Worm (Caenorhabditis elegans) whole organism, L4 larva: ENCODE results near the gene F40G9.12.

Source experiments
- D1046.2 ChIP-seq: fragments of 200-800 bp; sonication (Bioruptor generic); IDR thresholded peaks from 2 replicates; pipeline ENCODE4 v1.3.6; 2022; ENCODE audit warnings: missing genetic modification characterization, missing compliant biosample characterization
- T26A8.4 ChIP-seq: fragments of 200-800 bp; sonication (Bioruptor generic); IDR thresholded peaks from 2 replicates; pipeline ENCODE4 v1.3.6; 2022; ENCODE audit warnings: missing genetic modification characterization, missing compliant biosample characterization
- Y48G9A.11 ChIP-seq: fragments of 200-800 bp; sonication (Bioruptor generic); IDR thresholded peaks from 2 replicates; pipeline ENCODE4 v1.3.6; 2022; ENCODE audit warnings: missing genetic modification reagents, missing genetic modification characterization, missing compliant biosample characterization
- Y5F2A.4 ChIP-seq: fragments of 200-800 bp; sonication (Bioruptor generic); optimal IDR thresholded peaks from 2 replicates; lab custom pipeline; 2018; ENCODE audit warnings: mild to moderate bottlenecking, missing genetic modification characterization, missing compliant biosample characterization
- ama-1 ChIP-seq: fragments of 150-350 bp; optimal IDR thresholded peaks from 2 replicates; lab custom pipeline; 2014; ENCODE audit warnings: inconsistent platforms, mixed read lengths
- ctbp-1 ChIP-seq: fragments of 200-800 bp; sonication (Bioruptor generic); IDR thresholded peaks from 2 replicates; pipeline ENCODE4 v1.3.6; 2022; ENCODE audit warnings: missing genetic modification reagents, missing genetic modification characterization, missing compliant biosample characterization
- fkh-10 ChIP-seq: fragments of 150-350 bp; optimal IDR thresholded peaks from 2 replicates; lab custom pipeline; 2014; ENCODE audit warnings: missing biosample characterization, missing genetic modification reagents, missing genetic modification characterization
- lin-39 ChIP-seq: fragments of 150-350 bp; optimal IDR thresholded peaks from 2 replicates; lab custom pipeline; 2014; ENCODE audit warnings: missing biosample characterization, missing genetic modification reagents, missing genetic modification characterization
- nhr-28 ChIP-seq: fragments of 150-350 bp; optimal IDR thresholded peaks from 2 replicates; lab custom pipeline; 2014; ENCODE audit warnings: missing biosample characterization, missing genetic modification characterization
- nhr-76 ChIP-seq: fragments of 150-350 bp; optimal IDR thresholded peaks from 2 replicates; lab custom pipeline; 2014; ENCODE audit warnings: missing biosample characterization, missing genetic modification characterization
- pha-4 ChIP-seq, 2 experiments: fragments of 150-350 bp in 1 of 2; fragments of 200-800 bp in 1 of 2; sonication (Bioruptor generic) in 1 of 2; IDR thresholded peaks in 1 of 2; optimal IDR thresholded peaks in 1 of 2; 2 replicates each; pipeline versions ENCODE4 v1.3.6 to Lab custom; 2014 to 2022; ENCODE audit warnings: missing genetic modification characterization in 2 of 2, missing genetic modification reagents in 2 of 2, missing biosample characterization in 1 of 2, missing compliant biosample characterization in 1 of 2
- pqm-1 ChIP-seq: sonication (generic microtip); optimal IDR thresholded peaks from 2 replicates; lab custom pipeline; 2017; ENCODE audit warnings: missing biosample characterization, missing genetic modification characterization
- snpc-4 ChIP-seq: fragments of 150-350 bp; optimal IDR thresholded peaks from 2 replicates; lab custom pipeline; 2014; ENCODE audit warnings: missing biosample characterization, missing genetic modification characterization
- zip-11 ChIP-seq: fragments of 200-800 bp; sonication (Bioruptor generic); IDR thresholded peaks from 2 replicates; pipeline ENCODE4 v1.3.6; 2022; ENCODE audit warnings: missing genetic modification characterization, missing compliant biosample characterization

- no peak for TF ChIP-seq pha-4 (GFP tag; IDR thresholded peaks at IDR 0.05; lab: Robert Waterston, UW)
- TF ChIP-seq pha-4 (tag; optimal IDR thresholded peaks at IDR 0.05; lab: Kevin White, UChicago), result no peak
- no peak for TF ChIP-seq zip-11 (GFP tag; lab: Robert Waterston, UW)
- TF ChIP-seq Y48G9A.11, result no peak
- TF ChIP-seq T26A8.4 (GFP tag; lab: Robert Waterston, UW), result no peak
- TF ChIP-seq ama-1 (lab: Kevin White, UChicago), result no peak
- no peak for TF ChIP-seq nhr-28
- no peak for TF ChIP-seq pqm-1 (tag; lab: Kevin White, UChicago)
- no peak for TF ChIP-seq Y5F2A.4
- no peak for TF ChIP-seq snpc-4 (tag; lab: Kevin White, UChicago)
- no peak for TF ChIP-seq nhr-76 (tag; lab: Kevin White, UChicago)
- TF ChIP-seq lin-39 (tag; lab: Kevin White, UChicago), result no peak
- no peak for TF ChIP-seq fkh-10 (GFP tag; lab: Kevin White, UChicago)
- TF ChIP-seq ctbp-1, result no peak
- no peak for TF ChIP-seq D1046.2 (GFP tag; lab: Robert Waterston, UW)
Observed at ce11 chrIII:124478-124877, 47.2 kb upstream of the F40G9.12 start, which contains the start of gene pals-23.
